ENCODE assay signal across 3 fruit fly cellular contexts in genomic region chr3L:7821615-7822574, dm6.
TF ChIP-seq lines count a peak whose summit lies in the region.

No protein-coding gene starts in this region.

- no peak for TF ChIP-seq CTCF in whole organism, embryonic (GFP tag; optimal IDR thresholded peaks at IDR 0.05; lab: Kevin White, UChicago)

TF ChIP-seq in whole organism, embryonic, 481 proteins besides CTCF, POLR2A, EP300 and RAD21:
- TF ChIP-seq CG17359 (tag; optimal IDR thresholded peaks at IDR 0.05; lab: Kevin White, UChicago), result no peak
- no peak for TF ChIP-seq Oli (tag; optimal IDR thresholded peaks at IDR 0.05; lab: Kevin White, UChicago)
- TF ChIP-seq bsh (GFP tag; optimal IDR thresholded peaks at IDR 0.05; lab: Kevin White, UChicago), result no peak
- TF ChIP-seq CG9215 (GFP tag; IDR thresholded peaks at IDR 0.05; lab: Robert Waterston, UW), result no peak
- TF ChIP-seq CG4360 (GFP tag; IDR thresholded peaks at IDR 0.05; lab: Robert Waterston, UW), result peak; percentile 87
- TF ChIP-seq Trl (optimal IDR thresholded peaks at IDR 0.05; lab: Kevin White, UChicago), result peak; percentile 9 to 17
- TF ChIP-seq Trl (GFP tag; optimal IDR thresholded peaks at IDR 0.05; lab: Kevin White, UChicago), result no peak
- peak; percentile 81 for TF ChIP-seq Blimp-1 (GFP tag; optimal IDR thresholded peaks at IDR 0.05; lab: Kevin White, UChicago)
- no peak for TF ChIP-seq CG4820 (GFP tag; optimal IDR thresholded peaks at IDR 0.05; lab: Kevin White, UChicago)
- TF ChIP-seq Pdp1 (GFP tag; optimal IDR thresholded peaks at IDR 0.05; lab: Kevin White, UChicago), result peak in 1 of 2 experiments; percentile 94
- TF ChIP-seq ewg (GFP tag; optimal IDR thresholded peaks at IDR 0.05; lab: Kevin White, UChicago), result peak; percentile 44
- no peak for TF ChIP-seq ems (GFP tag; optimal IDR thresholded peaks at IDR 0.05; lab: Kevin White, UChicago)
- no peak for TF ChIP-seq Nf-YB (GFP tag; optimal IDR thresholded peaks at IDR 0.05; lab: Kevin White, UChicago)
- no peak for TF ChIP-seq CG2116 (GFP tag; optimal IDR thresholded peaks at IDR 0.05; lab: Kevin White, UChicago)
- TF ChIP-seq kni (GFP tag; optimal IDR thresholded peaks at IDR 0.05; lab: Kevin White, UChicago), result peak; percentile 44

TF ChIP-seq in whole organism, prepupa, 60 proteins besides CTCF, POLR2A, EP300 and RAD21 (continues in another document):
- TF ChIP-seq CG8319 (GFP tag; optimal IDR thresholded peaks at IDR 0.05; lab: Kevin White, UChicago) (no peak), CG8632 (GFP tag; optimal IDR thresholded peaks at IDR 0.05; lab: Kevin White, UChicago) (no peak), CG15336 (GFP tag; IDR thresholded peaks at IDR 0.05; lab: Robert Waterston, UW) (peak; percentile 34; the same call in 1 of the 2 replicates), fd85E (GFP tag; optimal IDR thresholded peaks at IDR 0.05; lab: Kevin White, UChicago) (no peak), Lpt (GFP tag; optimal IDR thresholded peaks at IDR 0.05; lab: Kevin White, UChicago) (no peak), spab (GFP tag; optimal IDR thresholded peaks at IDR 0.05; lab: Kevin White, UChicago) (no peak), cyc (GFP tag; optimal IDR thresholded peaks at IDR 0.05; lab: Kevin White, UChicago) (no peak), dsx (GFP tag; optimal IDR thresholded peaks at IDR 0.05; lab: Kevin White, UChicago; ENCODE audit: poor library complexity, severe bottlenecking) (peak; percentile 26), Met (GFP tag; optimal IDR thresholded peaks at IDR 0.05; lab: Kevin White, UChicago) (no peak), Ets21C (GFP tag; optimal IDR thresholded peaks at IDR 0.05; lab: Kevin White, UChicago) (no peak), net (GFP tag; optimal IDR thresholded peaks at IDR 0.05; lab: Kevin White, UChicago) (no peak), Smox (GFP tag; optimal IDR thresholded peaks at IDR 0.05; lab: Kevin White, UChicago) (no peak), CG10669 (GFP tag; optimal IDR thresholded peaks at IDR 0.05; lab: Kevin White, UChicago) (no peak), CG6276 (GFP tag; optimal IDR thresholded peaks at IDR 0.05; lab: Kevin White, UChicago) (no peak), Gug (GFP tag; IDR thresholded peaks at IDR 0.05; lab: Robert Waterston, UW) (no peak), eg (GFP tag; IDR thresholded peaks at IDR 0.05; lab: Robert Waterston, UW) (0 out of 3 replicates have a peak, but pooled peaks have one; percentile 30), CG6163 (GFP tag; IDR thresholded peaks at IDR 0.05; lab: Robert Waterston, UW) (no peak), CG31627 (GFP tag; optimal IDR thresholded peaks at IDR 0.05; lab: Kevin White, UChicago) (no peak), CG11294 (GFP tag; IDR thresholded peaks at IDR 0.05; lab: Robert Waterston, UW) (no peak), Hr39 (GFP tag; optimal IDR thresholded peaks at IDR 0.05; lab: Kevin White, UChicago) (no peak), CG34406 (GFP tag; optimal IDR thresholded peaks at IDR 0.05; lab: Kevin White, UChicago) (no peak), Eip78C (GFP tag; lab: Kevin White, UChicago) (peak; percentile 61), achi (GFP tag; optimal IDR thresholded peaks at IDR 0.05; lab: Kevin White, UChicago) (no peak), Sox102F (GFP tag; optimal IDR thresholded peaks at IDR 0.05; lab: Kevin White, UChicago) (no peak), svp (GFP tag; lab: Kevin White, UChicago) (no peak), topi (GFP tag; optimal IDR thresholded peaks at IDR 0.05; lab: Kevin White, UChicago) (no peak), pdm3 (GFP tag; optimal IDR thresholded peaks at IDR 0.05; lab: Kevin White, UChicago) (no peak), ss (GFP tag; optimal IDR thresholded peaks at IDR 0.05; lab: Kevin White, UChicago) (no peak), Blimp-1 (GFP tag; optimal IDR thresholded peaks at IDR 0.05; lab: Kevin White, UChicago) (peak; percentile 83), CG8119 (GFP tag; IDR thresholded peaks at IDR 0.05; lab: Robert Waterston, UW) (0 out of 3 replicates have a peak, but pooled peaks have one; percentile 26), CG1621 (tag; optimal IDR thresholded peaks at IDR 0.05; lab: Kevin White, UChicago) (no peak), CG16779 (tag; optimal IDR thresholded peaks at IDR 0.05; lab: Kevin White, UChicago) (no peak), CG3032 (tag; optimal IDR thresholded peaks at IDR 0.05; lab: Kevin White, UChicago) (no peak), CG9139 (GFP tag; optimal IDR thresholded peaks at IDR 0.05; lab: Kevin White, UChicago) (no peak), acj6 (GFP tag; optimal IDR thresholded peaks at IDR 0.05; lab: Kevin White, UChicago) (no peak), salr (GFP tag; optimal IDR thresholded peaks at IDR 0.05; lab: Kevin White, UChicago) (no peak), CG4318 (GFP tag; optimal IDR thresholded peaks at IDR 0.05; lab: Kevin White, UChicago) (no peak), CG32006 (GFP tag; optimal IDR thresholded peaks at IDR 0.05; lab: Kevin White, UChicago) (no peak), Sox14 (GFP tag; optimal IDR thresholded peaks at IDR 0.05; lab: Kevin White, UChicago) (no peak), Eip93F (GFP tag; optimal IDR thresholded peaks at IDR 0.05; lab: Kevin White, UChicago) (no peak), CG11902 (GFP tag; optimal IDR thresholded peaks at IDR 0.05; lab: Kevin White, UChicago) (no peak)

TF ChIP-seq in whole organism, pupa, 21 proteins besides CTCF, POLR2A, EP300 and RAD21:
- TF ChIP-seq CG12605 (GFP tag; IDR thresholded peaks at IDR 0.05; lab: Robert Waterston, UW) (0 out of 2 replicates have a peak, but pooled peaks have one; percentile 9), gl (tag; optimal IDR thresholded peaks at IDR 0.05; lab: Kevin White, UChicago) (no peak), Pif1B (GFP tag; optimal IDR thresholded peaks at IDR 0.05; lab: Kevin White, UChicago) (no peak), Ets98B (GFP tag; IDR thresholded peaks at IDR 0.05; lab: Robert Waterston, UW) (no peak)

Comparison
In these comparisons a context has a peak if more than half of its experiments do, and no peak if none do; other contexts are left out.
1. Of the 7 proteins assayed by ChIP-seq in both whole organism, embryonic and whole organism, prepupa: peak only in whole organism, embryonic: none; only in whole organism, prepupa: none; in both: Blimp-1; in neither: 6.